Fruit fly (Drosophila melanogaster): ENCODE results near the gene wnd.

The wnd gene

dm6 chr3L:19649374-19649948 is 13.9 kb upstream of the wnd start, which contains the start of gene Oat:
Oat (minus strand) TSS chr3L:19649851.
- TF ChIP-seq btn (GFP tag; optimal IDR thresholded peaks at IDR 0.05), result no peak
- no peak for TF ChIP-seq Taf1 (GFP tag; IDR thresholded peaks at IDR 0.05)
- no peak for TF ChIP-seq Dek (tag; optimal IDR thresholded peaks at IDR 0.05)
- no peak for TF ChIP-seq CG12942 (GFP tag; optimal IDR thresholded peaks at IDR 0.05)
- no peak for TF ChIP-seq slou (GFP tag; optimal IDR thresholded peaks at IDR 0.05)
- TF ChIP-seq CG32767 (GFP tag; IDR thresholded peaks at IDR 0.05), result no peak
- TF ChIP-seq CG14014 (GFP tag; IDR thresholded peaks at IDR 0.05), result no peak
- TF ChIP-seq CG12219 (GFP tag; optimal IDR thresholded peaks at IDR 0.05), result no peak
- TF ChIP-seq CG10147 (GFP tag; optimal IDR thresholded peaks at IDR 0.05), result no peak
- no peak for TF ChIP-seq NfI (GFP tag; optimal IDR thresholded peaks at IDR 0.05)
- TF ChIP-seq NFAT (GFP tag; IDR thresholded peaks at IDR 0.05), result peak; percentile 47; the same call in 1 of the 2 replicates
- TF ChIP-seq toy (GFP tag; IDR thresholded peaks at IDR 0.05), result no peak
- TF ChIP-seq otp (GFP tag; IDR thresholded peaks at IDR 0.05), result 0 out of 3 replicates have a peak, but pooled peaks have one; percentile 4
- TF ChIP-seq NK7.1 (GFP tag; optimal IDR thresholded peaks at IDR 0.05), result no peak
- TF ChIP-seq Dbx (GFP tag; IDR thresholded peaks at IDR 0.05), result peak; percentile 37; the same call in 1 of the 3 replicates
- no peak for TF ChIP-seq sima (GFP tag; optimal IDR thresholded peaks at IDR 0.05)
- no peak for TF ChIP-seq CG12155 (GFP tag; optimal IDR thresholded peaks at IDR 0.05)
- TF ChIP-seq CG6813 (GFP tag; optimal IDR thresholded peaks at IDR 0.05), result no peak
- no peak for TF ChIP-seq crp (GFP tag; optimal IDR thresholded peaks at IDR 0.05)
- no peak for TF ChIP-seq dan (GFP tag; IDR thresholded peaks at IDR 0.05)
- no peak for TF ChIP-seq Hr51 (GFP tag; optimal IDR thresholded peaks at IDR 0.05)
- TF ChIP-seq fru (optimal IDR thresholded peaks at IDR 0.05), result no peak
- TF ChIP-seq CG15601 (tag; optimal IDR thresholded peaks at IDR 0.05), result no peak
- TF ChIP-seq so (GFP tag; IDR thresholded peaks at IDR 0.05), result no peak
- TF ChIP-seq Atf6 (GFP tag; IDR thresholded peaks at IDR 0.05), result peak; percentile 31; the same call in 1 of the 2 replicates
- no peak for TF ChIP-seq tna (GFP tag; IDR thresholded peaks at IDR 0.05; ENCODE audit: partially characterized antibody)
- TF ChIP-seq CG34376 (GFP tag; optimal IDR thresholded peaks at IDR 0.05), result peak; percentile 50
- no peak for TF ChIP-seq CG8359 (GFP tag; optimal IDR thresholded peaks at IDR 0.05; ENCODE audit: borderline replicate concordance)
- TF ChIP-seq CoRest (tag; optimal IDR thresholded peaks at IDR 0.05), result no peak
- TF ChIP-seq Fer3 (tag; optimal IDR thresholded peaks at IDR 0.05), result no peak
- TF ChIP-seq Dll (GFP tag; IDR thresholded peaks at IDR 0.05; ENCODE audit: partially characterized antibody), result no peak
- TF ChIP-seq mld (GFP tag; IDR thresholded peaks at IDR 0.05; ENCODE audit: partially characterized antibody), result no peak
- TF ChIP-seq Sry-β (GFP tag; optimal IDR thresholded peaks at IDR 0.05), result no peak
- peak; percentile 46 for TF ChIP-seq Jarid2 (GFP tag; optimal IDR thresholded peaks at IDR 0.05)
- TF ChIP-seq fd102C (GFP tag; optimal IDR thresholded peaks at IDR 0.05), result no peak
- peak in 1 of 2 experiments; percentile 49 for TF ChIP-seq Trl (optimal IDR thresholded peaks at IDR 0.05)
- TF ChIP-seq Trl (GFP tag; optimal IDR thresholded peaks at IDR 0.05), result no peak
- no peak for TF ChIP-seq CG7963 (GFP tag; IDR thresholded peaks at IDR 0.05; ENCODE audit: partially characterized antibody)
- no peak for TF ChIP-seq CG12071 (GFP tag; optimal IDR thresholded peaks at IDR 0.05)
- peak; percentile 37 for TF ChIP-seq CG10543 (GFP tag; optimal IDR thresholded peaks at IDR 0.05)
- 0 out of 2 replicates have a peak, but pooled peaks have one; percentile 12 for TF ChIP-seq CG32532 (GFP tag; IDR thresholded peaks at IDR 0.05)
- TF ChIP-seq CG4707 (GFP tag; optimal IDR thresholded peaks at IDR 0.05), result no peak
- TF ChIP-seq repo (GFP tag; optimal IDR thresholded peaks at IDR 0.05), result no peak
- no peak for TF ChIP-seq ab (GFP tag; optimal IDR thresholded peaks at IDR 0.05)
- no peak for TF ChIP-seq Sry-δ (GFP tag; optimal IDR thresholded peaks at IDR 0.05)
- TF ChIP-seq bigmax (GFP tag; optimal IDR thresholded peaks at IDR 0.05), result no peak
- TF ChIP-seq CG2199 (GFP tag; IDR thresholded peaks at IDR 0.05), result no peak
- TF ChIP-seq pum (GFP tag; optimal IDR thresholded peaks at IDR 0.05), result no peak
- no peak for TF ChIP-seq hkb (optimal IDR thresholded peaks at IDR 0.05)
- no peak for TF ChIP-seq hkb (GFP tag; IDR thresholded peaks at IDR 0.05)
- TF ChIP-seq ewg (GFP tag; optimal IDR thresholded peaks at IDR 0.05), result no peak

All from whole organism, embryonic.